Worm (Caenorhabditis elegans): ENCODE measurements around the gene T11F9.22.

DNA sequence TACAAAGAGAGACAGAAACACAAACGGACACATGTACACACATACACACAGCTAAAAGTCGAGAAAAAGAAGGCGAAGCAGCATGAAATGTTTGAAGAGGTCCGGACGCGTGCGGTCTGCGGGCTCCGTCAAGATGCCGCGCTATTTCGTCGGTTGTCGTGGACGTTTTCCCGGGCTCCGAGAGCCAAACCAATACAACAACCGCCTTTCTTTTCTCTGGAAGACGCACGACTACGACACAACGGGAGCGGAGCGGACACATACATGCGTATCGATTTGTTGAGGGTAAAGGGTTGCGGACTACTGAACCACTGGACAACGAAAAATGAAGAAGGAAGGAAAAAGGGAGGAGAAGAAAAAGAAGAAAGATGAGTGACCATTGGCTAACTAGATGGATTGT lies 34.1 kb upstream of the T11F9.22 start:
- TF ChIP-seq nhr-77 (tag; optimal IDR thresholded peaks at IDR 0.05) (no peak), pax-3 (tag; optimal IDR thresholded peaks at IDR 0.05) (no peak), nhr-76 (tag; optimal IDR thresholded peaks at IDR 0.05) (no peak), fkh-10 (GFP tag; optimal IDR thresholded peaks at IDR 0.05) (no peak), pqm-1 (tag; optimal IDR thresholded peaks at IDR 0.05) (no peak), ceh-88 (GFP tag; IDR thresholded peaks at IDR 0.05) (no peak), lin-35 (GFP tag; optimal IDR thresholded peaks at IDR 0.05) (peak in 1 of 2 experiments; percentile 6), ztf-11 (tag; optimal IDR thresholded peaks at IDR 0.05) (no peak), lin-39 (tag; optimal IDR thresholded peaks at IDR 0.05) (no peak), C34B4.2 (tag; optimal IDR thresholded peaks at IDR 0.05) (no peak)

Measured in whole organism, L1 larva.